Worm (Caenorhabditis elegans) whole organism, young adult: Measurements from ENCODE around the gene col-86.

ENCODE experiments used
- B0261.1 ChIP-seq: sonication (generic microtip); optimal IDR thresholded peaks from 2 replicates; lab custom pipeline; 2016; ENCODE audit warnings: mild to moderate bottlenecking, missing genetic modification characterization, moderate library complexity, missing compliant biosample characterization
- B0336.3 ChIP-seq: fragments of 200-800 bp; sonication (Bioruptor generic); IDR thresholded peaks from 2 replicates; pipeline ENCODE4 v1.3.6; 2022; ENCODE audit warnings: missing genetic modification characterization, missing compliant biosample characterization
- C17E4.6 ChIP-seq: fragments of 200-800 bp; sonication (Bioruptor generic); IDR thresholded peaks from 2 replicates; pipeline ENCODE4 v1.3.6; 2022; ENCODE audit warnings: missing genetic modification reagents, missing genetic modification characterization, missing compliant biosample characterization
- F52B5.7 ChIP-seq: sonication (generic microtip); optimal IDR thresholded peaks from 2 replicates; lab custom pipeline; 2016; ENCODE audit warnings: mild to moderate bottlenecking, missing genetic modification characterization, missing compliant biosample characterization
- F55B11.4 ChIP-seq: sonication (generic microtip); optimal IDR thresholded peaks from 2 replicates; lab custom pipeline; 2016; ENCODE audit warnings: missing compliant biosample characterization, missing genetic modification characterization, borderline replicate concordance; ENCODE audit not compliant: insufficient read depth
- F57A8.1 ChIP-seq: fragments of 200-800 bp; sonication (Bioruptor generic); optimal IDR thresholded peaks from 2 replicates; lab custom pipeline; 2018; ENCODE audit warnings: mild to moderate bottlenecking, missing genetic modification characterization, moderate library complexity, missing compliant biosample characterization
- T07F8.4 ChIP-seq: sonication (generic microtip); optimal IDR thresholded peaks from 2 replicates; lab custom pipeline; 2016; ENCODE audit warnings: mild to moderate bottlenecking, missing genetic modification characterization, moderate library complexity, missing compliant biosample characterization
- Y53G8AR.9 ChIP-seq: fragments of 200-800 bp; sonication (Bioruptor generic); conservative IDR thresholded peaks from 2 replicates; pipeline ENCODE4 v1.3.6; 2022; ENCODE audit warnings: missing genetic modification reagents, missing genetic modification characterization, missing compliant biosample characterization
- akir-1 ChIP-seq: fragments of 200-800 bp; sonication (Bioruptor generic); optimal IDR thresholded peaks from 2 replicates; lab custom pipeline; 2018; ENCODE audit warnings: mild to moderate bottlenecking, missing genetic modification characterization, moderate library complexity, missing compliant biosample characterization
- athp-1 ChIP-seq: sonication (generic microtip); optimal IDR thresholded peaks from 2 replicates; lab custom pipeline; 2017; ENCODE audit warnings: mild to moderate bottlenecking, missing genetic modification characterization, missing compliant biosample characterization
- cebp-2 ChIP-seq: fragments of 200-800 bp; sonication (Bioruptor generic); IDR thresholded peaks from 2 replicates; pipeline ENCODE4 v1.3.6; 2022; ENCODE audit warnings: missing genetic modification characterization, missing compliant biosample characterization
- ceh-100 ChIP-seq: fragments of 200-800 bp; sonication (Bioruptor generic); IDR thresholded peaks from 2 replicates; pipeline ENCODE4 v1.3.6; 2022; ENCODE audit warnings: missing genetic modification reagents, missing genetic modification characterization, missing compliant biosample characterization
- ceh-40 ChIP-seq: fragments of 200-800 bp; sonication (Bioruptor generic); IDR thresholded peaks from 2 replicates; pipeline ENCODE4 v1.3.6; 2022; ENCODE audit warnings: missing genetic modification characterization, missing compliant biosample characterization
- ceh-58 ChIP-seq: fragments of 200-800 bp; sonication (Bioruptor generic); IDR thresholded peaks from 2 replicates; pipeline ENCODE4 v1.3.6; 2022; ENCODE audit warnings: missing genetic modification characterization, missing compliant biosample characterization
- chd-7 ChIP-seq: sonication (generic microtip); optimal IDR thresholded peaks from 2 replicates; lab custom pipeline; 2016; ENCODE audit warnings: mild to moderate bottlenecking, missing genetic modification characterization, moderate library complexity, missing compliant biosample characterization
- die-1 ChIP-seq: sonication (generic microtip); optimal IDR thresholded peaks from 2 replicates; lab custom pipeline; 2016; ENCODE audit warnings: missing genotype, mild to moderate bottlenecking, missing genetic modification characterization, missing compliant biosample characterization
- egl-18 ChIP-seq: fragments of 200-800 bp; sonication (Bioruptor generic); IDR thresholded peaks from 2 replicates; pipeline ENCODE4 v1.3.6; 2022; ENCODE audit warnings: missing genetic modification reagents, missing genetic modification characterization, missing compliant biosample characterization
- egrh-3 ChIP-seq: fragments of 200-800 bp; sonication (Bioruptor generic); IDR thresholded peaks from 2 replicates; pipeline ENCODE4 v1.3.6; 2022; ENCODE audit warnings: missing genetic modification reagents, missing genetic modification characterization, missing compliant biosample characterization
- fkh-3 ChIP-seq: sonication (generic microtip); optimal IDR thresholded peaks from 2 replicates; lab custom pipeline; 2016; ENCODE audit warnings: mild to moderate bottlenecking, missing genetic modification characterization, missing compliant biosample characterization
- hmg-1.2 ChIP-seq: fragments of 200-800 bp; sonication (Bioruptor generic); IDR thresholded peaks from 2 replicates; pipeline ENCODE4 v1.3.6; 2022; ENCODE audit warnings: missing genetic modification reagents, missing genetic modification characterization, missing compliant biosample characterization
- hmg-20 ChIP-seq: fragments of 200-800 bp; sonication (Bioruptor generic); IDR thresholded peaks from 2 replicates; pipeline ENCODE4 v1.3.6; 2022; ENCODE audit warnings: missing genetic modification reagents, missing genetic modification characterization, missing compliant biosample characterization
- hrde-1 ChIP-seq: sonication (generic microtip); optimal IDR thresholded peaks from 2 replicates; lab custom pipeline; 2016; ENCODE audit warnings: missing genetic modification characterization, mild to moderate bottlenecking, missing compliant biosample characterization, moderate library complexity, missing genotype, missing genetic modification reagents, borderline replicate concordance
- lag-1 ChIP-seq: fragments of 200-800 bp; sonication (Bioruptor generic); IDR thresholded peaks from 2 replicates; pipeline ENCODE4 v1.3.6; 2022; ENCODE audit warnings: missing genetic modification reagents, missing genetic modification characterization, missing compliant biosample characterization
- let-526 ChIP-seq: fragments of 200-800 bp; sonication (Bioruptor generic); IDR thresholded peaks from 2 replicates; pipeline ENCODE4 v1.3.6; 2022; ENCODE audit warnings: missing genetic modification reagents, missing genetic modification characterization, missing compliant biosample characterization
- let-607 ChIP-seq, 2 experiments: fragments of 200-800 bp in 1 of 2; sonication (Bioruptor generic) in 1 of 2; sonication (generic microtip) in 1 of 2; optimal IDR thresholded peaks; 2 replicates each; lab custom pipeline; 2016 to 2018; ENCODE audit warnings: mild to moderate bottlenecking in 2 of 2, missing compliant biosample characterization in 2 of 2, missing genetic modification characterization in 2 of 2, moderate library complexity in 2 of 2, missing genotype in 1 of 2
- lin-54 ChIP-seq: fragments of 200-800 bp; sonication (Bioruptor generic); optimal IDR thresholded peaks from 2 replicates; lab custom pipeline; 2018; ENCODE audit warnings: mild to moderate bottlenecking, missing genetic modification characterization, missing compliant biosample characterization
- lsl-1 ChIP-seq: fragments of 200-800 bp; sonication (Bioruptor generic); optimal IDR thresholded peaks from 2 replicates; lab custom pipeline; 2018; ENCODE audit warnings: mild to moderate bottlenecking, missing genetic modification characterization, moderate library complexity, missing compliant biosample characterization
- madf-6 ChIP-seq: fragments of 200-800 bp; sonication (Bioruptor generic); IDR thresholded peaks from 2 replicates; pipeline ENCODE4 v1.3.6; 2022; ENCODE audit warnings: missing genetic modification reagents, missing genetic modification characterization, missing compliant biosample characterization
- mcd-1 ChIP-seq: fragments of 200-800 bp; sonication (Bioruptor generic); IDR thresholded peaks from 2 replicates; pipeline ENCODE4 v1.3.6; 2022; ENCODE audit warnings: missing genetic modification reagents, missing genetic modification characterization, missing compliant biosample characterization
- nfya-2 ChIP-seq: fragments of 200-800 bp; sonication (Bioruptor generic); IDR thresholded peaks from 2 replicates; pipeline ENCODE4 v1.3.6; 2022; ENCODE audit warnings: missing genetic modification reagents, missing genetic modification characterization, missing compliant biosample characterization
- nhr-179 ChIP-seq: sonication (generic microtip); optimal IDR thresholded peaks from 2 replicates; lab custom pipeline; 2016; ENCODE audit warnings: mild to moderate bottlenecking, missing genetic modification characterization, missing compliant biosample characterization
- rec-8 ChIP-seq, 2 experiments: sonication (generic microtip); optimal IDR thresholded peaks; 2 replicates each; lab custom pipeline; 2016; ENCODE audit warnings: mild to moderate bottlenecking in 2 of 2, missing genetic modification characterization in 2 of 2, missing genetic modification reagents in 2 of 2, missing genotype in 2 of 2, missing biosample characterization in 1 of 2, missing compliant biosample characterization in 1 of 2, moderate library complexity in 1 of 2
- snpc-1.1 ChIP-seq: sonication (generic microtip); optimal IDR thresholded peaks from 2 replicates; lab custom pipeline; 2017; ENCODE audit warnings: missing genetic modification characterization, mild to moderate bottlenecking, missing compliant biosample characterization, antibody characterized with exemption, moderate library complexity, missing genotype, missing genetic modification reagents; ENCODE audit not compliant: insufficient read depth
- snpc-4 ChIP-seq, 5 experiments: fragments of 150-350 bp in 1 of 5; sonication (generic microtip) in 4 of 5; optimal IDR thresholded peaks; 2 replicates each; lab custom pipeline; 2014 to 2018; ENCODE audit warnings: missing genetic modification characterization in 5 of 5, missing biosample characterization in 3 of 5, antibody characterized with exemption in 2 of 5, mild to moderate bottlenecking in 2 of 5, missing compliant biosample characterization in 2 of 5, missing genotype in 2 of 5, moderate library complexity in 2 of 5, missing genetic modification reagents in 1 of 5
- tbp1 ChIP-seq: fragments of 200-800 bp; sonication (Bioruptor generic); optimal IDR thresholded peaks from 2 replicates; lab custom pipeline; 2018; ENCODE audit warnings: mild to moderate bottlenecking, missing genetic modification characterization, missing compliant biosample characterization
- unc-62 ChIP-seq: fragments of 150-350 bp; optimal IDR thresholded peaks from 2 replicates; lab custom pipeline; 2014; ENCODE audit warnings: missing biosample characterization, missing genetic modification reagents, missing genetic modification characterization
- zfh-2 ChIP-seq: fragments of 200-800 bp; sonication (Bioruptor generic); conservative IDR thresholded peaks from 2 replicates; pipeline ENCODE4 v1.3.6; 2022; ENCODE audit warnings: missing genetic modification reagents, missing genetic modification characterization, missing compliant biosample characterization

col-86 gene

DNA sequence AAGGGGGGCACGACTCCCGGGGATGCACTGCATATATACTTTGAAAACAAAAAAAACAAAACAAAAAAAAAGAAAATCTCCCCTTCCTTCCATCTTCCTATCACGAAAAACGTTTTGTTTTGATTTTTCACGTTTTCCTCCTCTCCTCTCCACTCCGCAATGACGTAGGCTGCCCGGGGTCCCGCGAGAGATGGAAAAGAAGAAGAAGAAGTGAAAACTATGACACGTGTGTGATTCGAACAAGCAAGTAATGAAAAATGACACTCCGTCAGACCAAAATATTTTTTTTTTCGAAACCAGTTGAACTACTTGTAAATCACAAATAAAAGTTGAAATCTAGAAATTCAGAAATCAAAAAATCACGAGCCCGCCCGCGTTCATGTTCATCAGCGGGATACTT is 32.8 kb downstream of the col-86 start:
- no peak for TF ChIP-seq nfya-2 (GFP tag; lab: Robert Waterston, UW)
- no peak for TF ChIP-seq lin-54 (GFP tag; lab: Kevin White, UChicago)
- no peak for TF ChIP-seq F55B11.4
- no peak for TF ChIP-seq egl-18 (GFP tag; lab: Robert Waterston, UW)
- no peak for TF ChIP-seq ceh-100 (GFP tag; lab: Robert Waterston, UW)
- TF ChIP-seq tbp1, result no peak
- TF ChIP-seq B0261.1 (tag; lab: Kevin White, UChicago), result no peak
- no peak for TF ChIP-seq lsl-1 (GFP tag; lab: Kevin White, UChicago)
- no peak for TF ChIP-seq egrh-3 (GFP tag; lab: Robert Waterston, UW)
- no peak for TF ChIP-seq ceh-40 (GFP tag; lab: Robert Waterston, UW)
- TF ChIP-seq nhr-179 (tag; lab: Kevin White, UChicago), result no peak
- no peak for TF ChIP-seq chd-7 (tag; lab: Kevin White, UChicago)
- TF ChIP-seq ceh-58 (GFP tag; lab: Robert Waterston, UW), result no peak
- no peak for TF ChIP-seq die-1 (tag; lab: Kevin White, UChicago)
- TF ChIP-seq C17E4.6 (GFP tag; lab: Robert Waterston, UW), result no peak
- no peak for TF ChIP-seq B0336.3 (GFP tag; lab: Robert Waterston, UW)
- TF ChIP-seq Y53G8AR.9 (GFP tag; lab: Robert Waterston, UW), result no peak

DNA sequence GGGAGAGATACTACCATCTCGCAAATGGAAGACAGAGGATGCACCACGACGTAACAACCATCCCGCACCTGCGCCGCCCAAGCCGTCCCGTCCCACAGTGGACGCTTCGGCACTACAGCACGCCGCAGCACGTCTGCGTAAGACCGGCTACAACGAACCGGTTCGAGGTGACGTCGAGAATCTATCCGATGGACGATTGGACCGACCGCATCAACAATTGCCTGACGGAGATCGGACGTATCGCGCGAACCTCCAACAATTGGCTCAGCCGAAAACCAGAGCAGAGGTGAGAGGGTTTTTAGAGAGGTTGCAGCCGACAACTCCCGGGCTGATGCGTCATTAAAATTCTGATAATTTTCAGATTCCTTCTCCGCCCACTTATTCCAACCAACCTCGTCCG is 38.9 kb downstream of the col-86 start:
- TF ChIP-seq T07F8.4 (tag; lab: Kevin White, UChicago) (no peak), athp-1 (no peak), zfh-2 (GFP tag; lab: Robert Waterston, UW) (peak; percentile 81), let-607 (tag; optimal IDR thresholded peaks at IDR 0.05; lab: Kevin White, UChicago) (no peak), hrde-1 (tag; lab: Kevin White, UChicago) (no peak), F52B5.7 (tag; lab: Kevin White, UChicago) (peak; percentile 37), hmg-20 (GFP tag; lab: Robert Waterston, UW) (0 out of 2 replicates have a peak, but pooled peaks have one; percentile 16)
- TF ChIP-seq, all 124 proteins: peak for 3

DNA sequence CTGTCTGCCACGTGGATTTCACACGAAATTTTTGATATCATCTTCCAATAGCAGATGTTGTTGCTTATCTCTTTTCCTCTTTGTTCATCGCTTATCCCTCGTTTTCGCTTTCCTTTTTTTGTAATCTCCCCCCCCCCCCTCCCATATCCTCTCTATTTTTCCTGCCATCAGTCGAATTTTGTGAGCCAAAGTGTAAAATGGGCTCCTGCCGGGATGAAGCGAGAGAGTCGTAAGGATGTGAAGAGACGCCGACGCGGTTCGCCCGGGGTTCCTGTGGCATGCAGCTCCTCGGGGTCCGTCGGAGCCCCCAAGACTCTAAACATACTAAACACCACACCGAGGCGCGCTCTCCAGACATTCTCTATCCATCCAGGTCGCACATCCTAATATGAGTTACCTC is 41.5 kb downstream of the col-86 start, which contains the start of gene zyx-1:
TSS of gene zyx-1 (plus strand) at position 331 of the 400 bp plus-strand sequence.
- peak; percentile 37; the same call in 1 of the 2 replicates for TF ChIP-seq egrh-3 (GFP tag; lab: Robert Waterston, UW)
- no peak for TF ChIP-seq F57A8.1
- TF ChIP-seq zfh-2 (GFP tag; lab: Robert Waterston, UW), result peak; percentile 88
- TF ChIP-seq lag-1 (GFP tag; lab: Robert Waterston, UW), result no peak
- no peak for TF ChIP-seq fkh-3 (tag; lab: Kevin White, UChicago)
- TF ChIP-seq, all 124 proteins: peak for 2

DNA sequence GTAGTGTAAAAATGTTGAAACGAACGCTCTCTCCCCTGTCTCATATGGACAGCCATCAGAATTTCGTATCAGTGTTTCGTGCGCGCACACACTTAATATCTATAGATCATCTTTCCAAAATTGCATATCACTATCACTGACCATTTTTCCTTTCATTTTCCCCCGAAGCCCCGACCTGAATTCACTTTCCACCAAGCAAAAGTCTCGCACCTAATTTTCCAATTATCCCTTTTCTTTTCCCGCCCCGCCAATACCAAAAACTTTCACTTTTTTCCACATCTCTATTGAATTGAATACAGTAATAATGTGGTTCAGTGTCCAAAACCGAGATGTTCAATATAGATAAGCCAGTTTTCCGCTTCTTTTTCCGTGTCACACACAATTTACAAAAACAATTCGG is 44.6 kb downstream of the col-86 start:
- TF ChIP-seq akir-1 (GFP tag; lab: Kevin White, UChicago) (no peak), unc-62 (GFP tag; lab: Kevin White, UChicago) (no peak)

DNA sequence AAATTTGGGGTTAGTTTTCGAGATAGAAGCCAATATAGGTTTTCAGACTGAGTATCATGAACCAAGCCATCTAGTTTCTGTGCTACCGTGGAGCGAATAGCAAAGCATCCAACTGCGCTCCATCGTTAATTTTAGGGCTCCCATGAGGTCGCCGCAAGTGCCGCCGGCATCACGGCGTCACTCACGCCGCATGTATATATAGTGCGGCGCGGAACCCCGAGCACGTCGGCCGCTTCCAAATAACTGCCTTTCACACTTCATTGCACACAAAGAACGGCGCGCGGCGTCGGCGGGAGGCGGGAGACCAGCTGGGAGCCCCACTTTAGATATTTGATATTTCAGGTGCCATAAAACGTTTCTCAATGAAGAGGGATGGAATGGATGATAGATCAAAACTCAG is 48.0 kb downstream of the col-86 start:
- TF ChIP-seq zfh-2 (GFP tag; lab: Robert Waterston, UW), result peak; percentile 77
- no peak for TF ChIP-seq rec-8 (tag; optimal IDR thresholded peaks at IDR 0.05; lab: Kevin White, UChicago)
- no peak for TF ChIP-seq madf-6
- TF ChIP-seq let-526, result no peak
- peak; percentile 55 for TF ChIP-seq snpc-4 (GFP tag; optimal IDR thresholded peaks at IDR 0.05; lab: Kevin White, UChicago)
- TF ChIP-seq snpc-4 (tag; optimal IDR thresholded peaks at IDR 0.05; lab: Kevin White, UChicago), result peak in 2 of 4 experiments; percentile 71 to 88
- peak; percentile 54; the same call in 1 of the 2 replicates for TF ChIP-seq hmg-1.2 (GFP tag; lab: Robert Waterston, UW)
- TF ChIP-seq cebp-2 (GFP tag; lab: Robert Waterston, UW), result no peak
- no peak for TF ChIP-seq mcd-1
- TF ChIP-seq snpc-1.1 (tag; lab: Kevin White, UChicago), result peak; percentile 56
- no peak for TF ChIP-seq B0336.3 (GFP tag; lab: Robert Waterston, UW)
